Worm (Caenorhabditis elegans) whole organism, mixed stage, embryonic: ENCODE measurements around the gene lin-15B.

Source experiments
- blmp-1 ChIP-seq: fragments of 150-350 bp; optimal IDR thresholded peaks from 2 replicates; lab custom pipeline; 2014; ENCODE audit warnings: missing biosample characterization, missing genetic modification characterization
- ceh-43 ChIP-seq: fragments of 200-800 bp; sonication (Bioruptor generic); optimal IDR thresholded peaks from 2 replicates; lab custom pipeline; 2018; ENCODE audit warnings: mild to moderate bottlenecking, missing genetic modification characterization, moderate library complexity, missing compliant biosample characterization
- lin-32 ChIP-seq: fragments of 200-800 bp; sonication (Bioruptor generic); optimal IDR thresholded peaks from 2 replicates; lab custom pipeline; 2018; ENCODE audit warnings: mild to moderate bottlenecking, missing genetic modification characterization, missing compliant biosample characterization
- mab-5 ChIP-seq: fragments of 150-350 bp; optimal IDR thresholded peaks from 2 replicates; lab custom pipeline; 2014; ENCODE audit warnings: missing biosample characterization, missing genetic modification characterization
- nhr-2 ChIP-seq: fragments of 150-350 bp; optimal IDR thresholded peaks from 2 replicates; lab custom pipeline; 2014; ENCODE audit warnings: missing biosample characterization, missing genetic modification characterization
- sptf-1 ChIP-seq: sonication (generic microtip); optimal IDR thresholded peaks from 2 replicates; lab custom pipeline; 2017; ENCODE audit warnings: mild to moderate bottlenecking, missing genetic modification characterization, moderate library complexity, missing compliant biosample characterization

The lin-15B gene

ce11 chrX:15772674-15773073 is 46.8 kb downstream of the lin-15B start, which contains the start of gene Y7A5A.2:
Gene Y7A5A.2 (minus strand): TSS chrX:15772735.
- TF ChIP-seq blmp-1 (tag; lab: Kevin White, UChicago) (peak; percentile 40), lin-32 (GFP tag; lab: Kevin White, UChicago) (no peak)

- no peak for TF ChIP-seq mab-5 (tag; lab: Kevin White, UChicago)
- TF ChIP-seq nhr-2 (tag; lab: Kevin White, UChicago), result no peak
These were observed 47.5 kb downstream of the lin-15B start, which contains the start of gene Y7A5A.13 for ce11 chrX:15773262-15773908. Gene Y7A5A.13 (plus strand): TSS chrX:15773858.

ce11 chrX:15779503-15779902 is 53.6 kb downstream of the lin-15B start:
- TF ChIP-seq sptf-1 (tag; lab: Kevin White, UChicago) (no peak), mab-5 (tag; lab: Kevin White, UChicago) (no peak), ceh-43 (GFP tag; lab: Kevin White, UChicago) (no peak)
